Worm (Caenorhabditis elegans): ENCODE measurements around the gene C07B5.3.

C07B5.3 gene

ce11 chrX:9523118-9523517 lies at the start of gene C07B5.3:
Gene C07B5.3 (minus strand): TSS chrX:9523218.
- no peak for TF ChIP-seq him-1 (tag; optimal IDR thresholded peaks at IDR 0.05)
- no peak for TF ChIP-seq W03F9.2 (tag; optimal IDR thresholded peaks at IDR 0.05)
- no peak for TF ChIP-seq dao-5 (tag; optimal IDR thresholded peaks at IDR 0.05)

DNA sequence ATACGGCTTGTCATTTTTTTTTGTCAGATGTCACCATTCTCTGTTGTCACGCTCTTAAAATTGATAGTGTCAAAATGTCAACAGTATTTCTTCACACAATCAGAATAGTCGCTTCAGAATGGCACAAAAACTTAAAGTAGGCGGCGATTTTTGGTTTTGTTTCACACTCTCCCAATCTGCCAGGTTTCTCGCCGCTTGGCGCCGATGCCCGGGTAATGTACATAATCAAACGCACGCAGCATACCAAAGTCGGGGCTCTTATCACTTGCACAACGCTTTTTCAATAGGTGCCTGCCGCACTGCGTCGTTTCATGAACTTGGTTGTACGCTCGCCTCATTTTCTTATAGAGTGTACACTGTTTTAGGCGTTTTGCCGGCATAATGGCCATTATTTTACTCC lies 45.6 kb upstream of the C07B5.3 start:
- TF ChIP-seq dao-5 (tag; optimal IDR thresholded peaks at IDR 0.05) (no peak), W03F9.2 (tag; optimal IDR thresholded peaks at IDR 0.05) (no peak), him-1 (tag; optimal IDR thresholded peaks at IDR 0.05) (no peak)

ce11 chrX:9566429-9566828 lies 43.4 kb upstream of the C07B5.3 start, which contains the start of gene F49E2.2:
Gene F49E2.2 (plus strand): TSS chrX:9566729.
- TF ChIP-seq him-1 (tag; optimal IDR thresholded peaks at IDR 0.05): no peak
- no peak for TF ChIP-seq W03F9.2 (tag; optimal IDR thresholded peaks at IDR 0.05)
- no peak for TF ChIP-seq dao-5 (tag; optimal IDR thresholded peaks at IDR 0.05)

- TF ChIP-seq W03F9.2 (tag; optimal IDR thresholded peaks at IDR 0.05) (no peak), him-1 (tag; optimal IDR thresholded peaks at IDR 0.05) (no peak)
These were observed 42.9 kb upstream of the C07B5.3 start, which contains the start of gene moc-5 for ce11 chrX:9565881-9566280. Gene moc-5 (minus strand): TSS chrX:9565981.

ce11 chrX:9560931-9561330 lies 37.9 kb upstream of the C07B5.3 start:
- TF ChIP-seq dao-5 (tag; optimal IDR thresholded peaks at IDR 0.05): no peak
- no peak for TF ChIP-seq W03F9.2 (tag; optimal IDR thresholded peaks at IDR 0.05)

- no peak for TF ChIP-seq him-1 (tag; optimal IDR thresholded peaks at IDR 0.05)
- no peak for TF ChIP-seq W03F9.2 (tag; optimal IDR thresholded peaks at IDR 0.05)
- TF ChIP-seq dao-5 (tag; optimal IDR thresholded peaks at IDR 0.05): no peak
These were observed 33.0 kb upstream of the C07B5.3 start for ce11 chrX:9556038-9556437.

- TF ChIP-seq dao-5 (tag; optimal IDR thresholded peaks at IDR 0.05): no peak
These were observed 32.2 kb upstream of the C07B5.3 start for ce11 chrX:9555238-9555637.

ce11 chrX:9553095-9553494 lies 30.1 kb upstream of the C07B5.3 start:
- no peak for TF ChIP-seq dao-5 (tag; optimal IDR thresholded peaks at IDR 0.05)
- no peak for TF ChIP-seq him-1 (tag; optimal IDR thresholded peaks at IDR 0.05)
- TF ChIP-seq W03F9.2 (tag; optimal IDR thresholded peaks at IDR 0.05): no peak

DNA sequence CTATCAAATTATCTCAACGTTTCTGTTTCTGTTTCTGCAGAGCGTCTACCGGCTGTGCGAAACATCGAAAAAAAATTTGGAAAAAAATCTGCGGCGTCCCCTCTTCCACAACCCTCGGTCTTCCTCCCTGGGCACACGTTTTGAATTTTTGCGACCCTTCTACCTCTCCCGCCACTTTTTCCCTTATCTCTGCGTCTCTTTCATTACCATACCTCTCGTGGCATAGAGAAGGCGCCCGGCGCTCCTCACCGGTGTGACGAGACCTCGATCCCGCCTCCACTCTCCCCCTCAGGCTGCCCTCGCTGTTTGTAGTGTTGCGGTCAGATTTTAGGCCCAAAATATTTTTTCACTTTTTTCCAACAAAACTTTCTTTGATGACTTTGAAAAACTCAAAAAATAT lies 29.4 kb upstream of the C07B5.3 start:
- TF ChIP-seq dao-5 (tag; optimal IDR thresholded peaks at IDR 0.05) (no peak), W03F9.2 (tag; optimal IDR thresholded peaks at IDR 0.05) (no peak), him-1 (tag; optimal IDR thresholded peaks at IDR 0.05) (no peak)

- TF ChIP-seq W03F9.2 (tag; optimal IDR thresholded peaks at IDR 0.05): no peak
- TF ChIP-seq dao-5 (tag; optimal IDR thresholded peaks at IDR 0.05): no peak
- TF ChIP-seq him-1 (tag; optimal IDR thresholded peaks at IDR 0.05): peak; percentile 30
These were observed 28.1 kb upstream of the C07B5.3 start for ce11 chrX:9551112-9551511.

DNA sequence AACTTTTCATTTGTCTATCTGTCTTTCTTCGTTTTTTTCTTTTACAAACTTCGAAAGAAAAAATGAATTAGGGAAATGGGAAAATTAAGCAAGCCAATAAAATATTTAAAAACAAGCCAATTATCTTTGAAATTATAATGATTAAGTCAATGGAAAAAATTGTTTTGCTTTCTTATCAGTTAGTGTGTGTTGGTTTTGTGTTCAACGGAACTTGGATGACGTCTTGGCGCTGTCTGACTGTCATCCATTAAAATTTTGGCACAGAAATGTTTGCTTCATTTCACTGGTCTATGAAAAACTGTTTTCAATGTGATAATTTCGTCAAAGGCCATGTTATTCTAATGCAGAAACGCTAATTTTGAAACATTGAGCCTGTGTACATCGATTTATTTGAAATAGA lies 27.5 kb upstream of the C07B5.3 start:
- TF ChIP-seq W03F9.2 (tag; optimal IDR thresholded peaks at IDR 0.05): no peak
- TF ChIP-seq him-1 (tag; optimal IDR thresholded peaks at IDR 0.05): no peak
- no peak for TF ChIP-seq dao-5 (tag; optimal IDR thresholded peaks at IDR 0.05)

DNA sequence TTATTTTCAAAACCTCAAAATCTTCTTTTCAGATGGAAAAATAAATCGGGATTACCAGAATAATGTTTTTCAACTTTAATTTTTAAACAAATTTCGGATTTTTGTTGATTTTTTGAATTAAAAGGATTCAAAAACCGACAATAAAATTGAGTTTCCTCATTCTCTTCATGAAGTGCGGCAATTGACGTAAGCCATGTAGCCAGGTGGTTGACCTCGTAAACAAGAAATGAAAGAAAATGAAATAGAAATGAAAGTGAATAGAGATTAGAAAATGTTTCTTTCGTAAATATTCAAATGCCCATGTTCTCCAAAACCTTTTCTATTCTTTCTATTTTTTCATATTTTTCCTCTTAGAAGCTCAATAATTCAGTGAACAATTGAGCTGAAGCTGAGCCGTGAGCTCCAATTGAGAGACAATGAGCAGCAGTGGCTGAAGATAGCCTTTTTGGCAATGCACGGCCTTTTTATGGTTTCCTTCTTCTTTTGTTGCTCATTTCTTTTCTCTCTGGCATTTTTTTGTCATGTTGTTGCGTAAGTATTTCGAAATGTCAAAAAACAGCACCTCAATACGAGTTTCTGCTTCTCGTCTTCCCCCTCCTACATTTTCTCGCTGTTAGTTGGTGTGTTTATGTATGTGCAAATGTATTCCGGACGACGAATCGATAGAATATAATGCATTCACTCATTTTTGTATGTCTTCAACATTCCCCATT lies 26.8 kb upstream of the C07B5.3 start:
- TF ChIP-seq dao-5 (tag; optimal IDR thresholded peaks at IDR 0.05) (no peak), him-1 (tag; optimal IDR thresholded peaks at IDR 0.05) (no peak), W03F9.2 (tag; optimal IDR thresholded peaks at IDR 0.05) (no peak)

DNA sequence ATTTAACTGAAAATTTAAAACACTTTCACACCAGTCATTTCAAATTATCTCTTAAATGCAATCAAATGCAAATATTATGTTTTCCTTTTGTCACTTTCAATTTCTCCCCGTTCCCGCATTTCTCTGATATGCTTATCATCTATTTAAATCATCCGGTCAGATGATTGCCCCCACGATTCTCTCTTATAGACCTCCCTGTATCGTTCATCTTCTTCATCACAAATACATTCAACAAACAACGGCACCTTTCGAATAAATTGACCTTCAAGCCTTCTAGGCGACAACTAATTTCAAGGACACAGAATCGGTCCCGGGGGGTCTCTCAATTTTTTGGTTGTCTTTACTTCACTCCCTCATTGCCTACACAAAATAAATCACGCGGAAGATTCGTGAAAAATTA lies 25.9 kb upstream of the C07B5.3 start:
- TF ChIP-seq him-1 (tag; optimal IDR thresholded peaks at IDR 0.05) (no peak), dao-5 (tag; optimal IDR thresholded peaks at IDR 0.05) (no peak), W03F9.2 (tag; optimal IDR thresholded peaks at IDR 0.05) (no peak)

DNA sequence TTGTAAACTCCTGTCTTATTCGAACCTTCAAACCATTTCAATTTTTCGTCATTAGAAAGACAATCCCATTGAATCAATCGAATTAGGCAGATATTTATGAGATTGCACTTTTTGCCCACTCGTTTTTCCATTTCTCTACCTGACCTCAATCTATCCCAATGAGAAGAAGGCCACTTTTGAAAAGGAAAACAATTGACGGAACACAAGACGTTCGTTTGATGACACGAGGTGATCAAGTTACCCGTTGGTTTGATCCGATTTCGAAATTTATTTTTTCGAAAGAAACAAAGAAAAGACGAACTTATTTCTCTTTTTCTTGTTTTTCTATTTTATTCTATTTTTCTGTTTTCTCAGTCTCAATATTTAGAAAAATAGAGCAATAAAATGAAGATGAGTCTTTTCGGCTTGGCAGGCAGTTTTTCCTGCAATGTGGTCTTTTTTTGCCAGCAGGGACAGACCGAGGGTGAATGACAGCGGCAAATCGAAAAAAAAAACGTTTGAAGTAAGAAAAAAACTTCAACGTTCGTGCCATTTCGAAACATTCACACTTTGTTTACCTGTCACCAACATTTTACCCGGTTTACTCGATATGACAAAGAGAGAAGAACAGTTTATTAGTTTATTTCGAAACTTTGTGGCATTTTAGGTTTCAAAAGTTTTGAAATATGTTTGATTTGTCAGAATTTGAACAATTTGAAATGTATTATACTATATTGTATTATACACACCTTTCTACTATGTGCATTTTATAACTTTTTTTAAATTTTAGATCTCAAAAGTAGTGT lies 25.2 kb upstream of the C07B5.3 start:
- no peak for TF ChIP-seq W03F9.2 (tag; optimal IDR thresholded peaks at IDR 0.05)
- TF ChIP-seq dao-5 (tag; optimal IDR thresholded peaks at IDR 0.05): no peak
- no peak for TF ChIP-seq him-1 (tag; optimal IDR thresholded peaks at IDR 0.05)
